Fruit fly (Drosophila melanogaster) whole organism, prepupa: Measurements from ENCODE around the gene SecCl.

Experiments used
- Blimp-1 ChIP-seq: fragments of 200-800 bp; sonication (Bioruptor generic); optimal IDR thresholded peaks from 3 replicates; lab custom pipeline; 2017; ENCODE audit warnings: missing biosample characterization, missing genetic modification characterization, mild to moderate bottlenecking, moderate library complexity, missing genetic modification reagents
- CG10669 ChIP-seq: fragments of 200-800 bp; sonication (Bioruptor generic); optimal IDR thresholded peaks from 3 replicates; lab custom pipeline; 2018; ENCODE audit warnings: missing biosample characterization, mild to moderate bottlenecking, missing genetic modification characterization, moderate library complexity
- CG11294 ChIP-seq: fragments of 200-800 bp; sonication (Bioruptor generic); IDR thresholded peaks from 2 replicates; pipeline ENCODE4 v1.3.6; 2022; ENCODE audit warnings: missing biosample characterization, missing genetic modification characterization
- CG11762 ChIP-seq: fragments of 200-800 bp; sonication (Bioruptor generic); optimal IDR thresholded peaks from 3 replicates; lab custom pipeline; 2016; ENCODE audit warnings: missing biosample characterization, missing genetic modification characterization; ENCODE audit not compliant: insufficient read depth
- CG11902 ChIP-seq: fragments of 200-800 bp; sonication (Bioruptor generic); optimal IDR thresholded peaks from 3 replicates; lab custom pipeline; 2016; ENCODE audit warnings: missing biosample characterization, missing genetic modification characterization
- CG1621 ChIP-seq: fragments of 200-800 bp; sonication (Bioruptor generic); optimal IDR thresholded peaks from 3 replicates; lab custom pipeline; 2018; ENCODE audit warnings: missing biosample characterization, mild to moderate bottlenecking, missing genetic modification characterization
- CG3032 ChIP-seq: fragments of 200-800 bp; optimal IDR thresholded peaks from 2 replicates; lab custom pipeline; 2019; ENCODE audit warnings: missing biosample characterization, mild to moderate bottlenecking, missing genetic modification characterization, moderate library complexity
- CG31627 ChIP-seq: fragments of 200-800 bp; sonication (Bioruptor generic); optimal IDR thresholded peaks from 3 replicates; lab custom pipeline; 2016; ENCODE audit warnings: missing biosample characterization, missing genetic modification characterization
- CG32006 ChIP-seq: fragments of 200-800 bp; sonication (Bioruptor generic); optimal IDR thresholded peaks from 3 replicates; lab custom pipeline; 2017; ENCODE audit warnings: missing biosample characterization, mild to moderate bottlenecking, missing genetic modification characterization
- CG34406 ChIP-seq: fragments of 200-800 bp; sonication (Bioruptor generic); optimal IDR thresholded peaks from 3 replicates; lab custom pipeline; 2016; ENCODE audit warnings: missing biosample characterization, missing genetic modification characterization
- CG3919 ChIP-seq: fragments of 200-800 bp; sonication (Bioruptor generic); optimal IDR thresholded peaks from 3 replicates; lab custom pipeline; 2016; ENCODE audit warnings: missing biosample characterization, missing genetic modification characterization
- CG6163 ChIP-seq: fragments of 200-800 bp; sonication (Bioruptor generic); IDR thresholded peaks from 3 replicates; pipeline ENCODE4 v1.3.6; 2022; ENCODE audit warnings: missing biosample characterization, missing genetic modification characterization
- CG6792 ChIP-seq: fragments of 200-800 bp; sonication (Bioruptor generic); optimal IDR thresholded peaks from 3 replicates; lab custom pipeline; 2016; ENCODE audit warnings: missing biosample characterization, missing genetic modification characterization
- CG6808 ChIP-seq: fragments of 200-800 bp; sonication (Bioruptor generic); optimal IDR thresholded peaks from 3 replicates; lab custom pipeline; 2017; ENCODE audit warnings: missing biosample characterization, missing genetic modification characterization, mild to moderate bottlenecking, moderate library complexity, missing genetic modification reagents
- CG8119 ChIP-seq: fragments of 200-800 bp; sonication (Bioruptor generic); IDR thresholded peaks from 3 replicates; pipeline ENCODE4 v1.3.6; 2022; ENCODE audit warnings: missing biosample characterization, missing genetic modification characterization
- CG8319 ChIP-seq: fragments of 200-800 bp; sonication (Bioruptor generic); optimal IDR thresholded peaks from 3 replicates; lab custom pipeline; 2016; ENCODE audit warnings: missing biosample characterization, missing genetic modification characterization
- CG8632 ChIP-seq: fragments of 200-800 bp; sonication (Bioruptor generic); optimal IDR thresholded peaks from 3 replicates; lab custom pipeline; 2016; ENCODE audit warnings: missing biosample characterization, missing genetic modification characterization
- CG9139 ChIP-seq: fragments of 200-800 bp; sonication (Bioruptor generic); optimal IDR thresholded peaks from 3 replicates; lab custom pipeline; 2017; ENCODE audit warnings: missing biosample characterization, mild to moderate bottlenecking, missing genetic modification characterization
- Eip75B ChIP-seq: fragments of 200-800 bp; sonication (Bioruptor generic); optimal IDR thresholded peaks from 3 replicates; lab custom pipeline; 2016; ENCODE audit warnings: missing biosample characterization, missing genetic modification characterization
- Eip78C ChIP-seq: fragments of 200-800 bp; sonication (Bioruptor generic); peaks from one replicate; lab custom pipeline; 2016; ENCODE audit warnings: missing biosample characterization, missing genetic modification characterization
- Eip93F ChIP-seq: fragments of 200-800 bp; sonication (Bioruptor generic); optimal IDR thresholded peaks from 2 replicates; lab custom pipeline; 2016; ENCODE audit warnings: missing biosample characterization, mild to moderate bottlenecking, missing genetic modification characterization
- Ets21C ChIP-seq: fragments of 200-800 bp; sonication (Bioruptor generic); optimal IDR thresholded peaks from 3 replicates; lab custom pipeline; 2016; ENCODE audit warnings: missing biosample characterization, missing genetic modification characterization
- Ets96B ChIP-seq: fragments of 200-800 bp; optimal IDR thresholded peaks from 2 replicates; lab custom pipeline; 2019; ENCODE audit warnings: missing biosample characterization, mild to moderate bottlenecking, missing genetic modification characterization, moderate library complexity
- Gug ChIP-seq: fragments of 200-800 bp; sonication (Bioruptor generic); IDR thresholded peaks from 2 replicates; pipeline ENCODE4 v1.3.6; 2022; ENCODE audit warnings: missing biosample characterization, missing genetic modification characterization
- Hr39 ChIP-seq: fragments of 200-800 bp; sonication (Bioruptor generic); optimal IDR thresholded peaks from 2 replicates; lab custom pipeline; 2016; ENCODE audit warnings: missing biosample characterization, missing genetic modification characterization
- Hr4 ChIP-seq: fragments of 200-800 bp; sonication (Bioruptor generic); optimal IDR thresholded peaks from 3 replicates; lab custom pipeline; 2016; ENCODE audit warnings: missing biosample characterization, missing genetic modification characterization
- Lpt ChIP-seq: fragments of 200-800 bp; sonication (Bioruptor generic); optimal IDR thresholded peaks from 3 replicates; lab custom pipeline; 2016; ENCODE audit warnings: missing biosample characterization, missing genetic modification characterization
- Met ChIP-seq: fragments of 200-800 bp; sonication (Bioruptor generic); optimal IDR thresholded peaks from 3 replicates; lab custom pipeline; 2016; ENCODE audit warnings: missing biosample characterization, missing genetic modification characterization
- OdsH ChIP-seq: fragments of 200-800 bp; sonication (Bioruptor generic); optimal IDR thresholded peaks from 3 replicates; lab custom pipeline; 2016; ENCODE audit warnings: missing biosample characterization, missing genetic modification characterization
- Sox102F ChIP-seq: fragments of 200-800 bp; sonication (Bioruptor generic); optimal IDR thresholded peaks from 2 replicates; lab custom pipeline; 2016; ENCODE audit warnings: missing biosample characterization, mild to moderate bottlenecking, missing genetic modification characterization
- Sox14 ChIP-seq: fragments of 200-800 bp; sonication (Bioruptor generic); optimal IDR thresholded peaks from 3 replicates; lab custom pipeline; 2016; ENCODE audit warnings: missing biosample characterization, missing genetic modification characterization
- Sox15 ChIP-seq: fragments of 200-800 bp; sonication (Bioruptor generic); optimal IDR thresholded peaks from 3 replicates; lab custom pipeline; 2016; ENCODE audit warnings: missing biosample characterization, missing genetic modification characterization
- achi ChIP-seq: fragments of 200-800 bp; sonication (Bioruptor generic); optimal IDR thresholded peaks from 3 replicates; lab custom pipeline; 2016; ENCODE audit warnings: missing biosample characterization, missing genetic modification characterization
- acj6 ChIP-seq: fragments of 200-800 bp; sonication (Bioruptor generic); optimal IDR thresholded peaks from 3 replicates; lab custom pipeline; 2016; ENCODE audit warnings: missing biosample characterization, missing genetic modification characterization
- cyc ChIP-seq: fragments of 200-800 bp; sonication (Bioruptor generic); optimal IDR thresholded peaks from 3 replicates; lab custom pipeline; 2016; ENCODE audit warnings: missing biosample characterization, missing genetic modification characterization
- eg ChIP-seq: fragments of 200-800 bp; sonication (Bioruptor generic); IDR thresholded peaks from 3 replicates; pipeline ENCODE4 v1.3.6; 2022; ENCODE audit warnings: missing biosample characterization, missing genetic modification characterization
- esn ChIP-seq: fragments of 200-800 bp; sonication (Bioruptor generic); optimal IDR thresholded peaks from 2 replicates; lab custom pipeline; 2016; ENCODE audit warnings: missing biosample characterization, mild to moderate bottlenecking, missing genetic modification characterization, moderate library complexity
- fd59A ChIP-seq: fragments of 200-800 bp; sonication (Bioruptor generic); optimal IDR thresholded peaks from 2 replicates; lab custom pipeline; 2017; ENCODE audit warnings: missing biosample characterization, mild to moderate bottlenecking, missing genetic modification characterization, missing genetic modification reagents
- fd85E ChIP-seq: fragments of 200-800 bp; sonication (Bioruptor generic); optimal IDR thresholded peaks from 3 replicates; lab custom pipeline; 2016; ENCODE audit warnings: missing biosample characterization, missing genetic modification characterization
- lz ChIP-seq: fragments of 200-800 bp; sonication (Bioruptor generic); optimal IDR thresholded peaks from 3 replicates; lab custom pipeline; 2016; ENCODE audit warnings: missing biosample characterization, missing genetic modification characterization
- net ChIP-seq: fragments of 200-800 bp; sonication (Bioruptor generic); optimal IDR thresholded peaks from 3 replicates; lab custom pipeline; 2016; ENCODE audit warnings: missing biosample characterization, missing genetic modification characterization
- pdm3 ChIP-seq: fragments of 200-800 bp; sonication (Bioruptor generic); optimal IDR thresholded peaks from 3 replicates; lab custom pipeline; 2016; ENCODE audit warnings: missing biosample characterization, missing genetic modification characterization
- spab ChIP-seq: fragments of 200-800 bp; sonication (Bioruptor generic); optimal IDR thresholded peaks from 2 replicates; lab custom pipeline; 2017; ENCODE audit warnings: missing biosample characterization, mild to moderate bottlenecking, missing genetic modification characterization, missing genetic modification reagents
- ss ChIP-seq, 2 experiments: fragments of 200-800 bp; sonication (Bioruptor generic); optimal IDR thresholded peaks; 2 replicates in 1 of 2; 3 replicates in 1 of 2; lab custom pipeline; 2017 to 2018; ENCODE audit warnings: mild to moderate bottlenecking in 2 of 2, missing biosample characterization in 2 of 2, missing genetic modification characterization in 2 of 2, moderate library complexity in 1 of 2
- svp ChIP-seq: fragments of 200-800 bp; sonication (Bioruptor generic); peaks from one replicate; lab custom pipeline; 2016; ENCODE audit warnings: missing biosample characterization, missing genetic modification characterization
- topi ChIP-seq: fragments of 200-800 bp; sonication (Bioruptor generic); optimal IDR thresholded peaks from 3 replicates; lab custom pipeline; 2016; ENCODE audit warnings: missing biosample characterization, missing genetic modification characterization
- vri ChIP-seq: fragments of 200-800 bp; sonication (Bioruptor generic); optimal IDR thresholded peaks from 3 replicates; lab custom pipeline; 2016; ENCODE audit warnings: missing biosample characterization, mild to moderate bottlenecking, missing genetic modification characterization

SecCl gene

DNA sequence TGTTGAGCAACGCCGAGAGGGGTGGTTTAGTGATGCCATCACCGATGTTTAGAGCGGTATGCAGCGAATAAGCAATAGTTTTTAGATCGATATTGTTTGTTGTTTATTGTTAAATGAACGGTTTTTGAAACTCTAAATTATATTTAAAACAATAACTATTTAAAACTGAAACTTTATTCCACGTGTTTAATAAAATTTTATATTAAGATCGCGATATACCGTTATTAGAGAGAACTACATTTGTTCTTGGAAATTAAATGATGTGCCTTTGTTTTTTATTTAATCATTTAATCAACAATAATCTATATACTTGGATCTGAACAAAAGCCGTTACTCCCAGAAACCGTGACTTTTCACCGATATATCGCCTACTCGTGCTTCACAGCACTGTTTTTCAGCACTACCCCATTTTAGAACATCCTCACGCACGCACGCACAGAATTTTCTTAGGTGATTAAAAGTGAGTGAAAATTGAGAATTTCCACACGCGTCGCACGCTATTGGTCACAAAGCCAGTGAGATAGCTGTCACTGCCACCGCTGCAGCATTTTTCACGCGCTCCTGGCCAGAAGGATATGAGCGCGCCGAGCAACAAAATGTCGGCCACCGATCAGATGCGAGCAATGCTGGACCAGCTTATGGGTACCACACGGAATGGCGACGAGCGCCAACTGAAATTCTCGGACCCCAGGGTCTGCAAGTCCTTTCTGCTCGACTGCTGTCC lies 44.1 kb downstream of the SecCl start, which contains the start of the genes U4-U6-60K and CG7564:
Gene U4-U6-60K, minus strand, starts transcription at position 20 of the 724 bp plus-strand sequence.
Gene CG7564, plus strand, starts transcription at position 406 of the 724 bp plus-strand sequence.
- peak; percentile 64 for TF ChIP-seq Eip93F
- no peak for TF ChIP-seq vri (GFP tag; lab: Kevin White, UChicago)
- TF ChIP-seq CG11902 (GFP tag; lab: Kevin White, UChicago): peak; percentile 26
- peak; percentile 69 for TF ChIP-seq CG6808
- peak; percentile 42 for TF ChIP-seq CG8319 (GFP tag; lab: Kevin White, UChicago)
- TF ChIP-seq ss (GFP tag; optimal IDR thresholded peaks at IDR 0.05; lab: Kevin White, UChicago): no peak
- peak; percentile 47 for TF ChIP-seq CG34406 (GFP tag; lab: Kevin White, UChicago)
- no peak for TF ChIP-seq CG10669
- TF ChIP-seq CG1621 (tag; lab: Kevin White, UChicago): no peak
- peak; percentile 33 for TF ChIP-seq net (GFP tag; lab: Kevin White, UChicago)
- peak; percentile 78 for TF ChIP-seq Eip78C (GFP tag; lab: Kevin White, UChicago)
- TF ChIP-seq Blimp-1: no peak
- peak; percentile 43 for TF ChIP-seq fd85E (GFP tag; lab: Kevin White, UChicago)
- TF ChIP-seq svp: peak; percentile 56
- TF ChIP-seq Eip75B: no peak
- peak; percentile 69 for TF ChIP-seq Hr39 (GFP tag; lab: Kevin White, UChicago)
- TF ChIP-seq Gug (GFP tag; lab: Robert Waterston, UW): peak; percentile 29; the same call in 1 of the 2 replicates
- peak; percentile 51 for TF ChIP-seq CG8632
- peak; percentile 45 for TF ChIP-seq Sox15 (GFP tag; lab: Kevin White, UChicago)
- TF ChIP-seq Sox14 (GFP tag; lab: Kevin White, UChicago): peak; percentile 69
- peak; percentile 60 for TF ChIP-seq lz
- peak; percentile 65 for TF ChIP-seq CG3919 (GFP tag; lab: Kevin White, UChicago)
- TF ChIP-seq CG6163 (GFP tag; lab: Robert Waterston, UW): 0 out of 3 replicates have a peak, but pooled peaks have one; percentile 28
- TF ChIP-seq spab (GFP tag; lab: Kevin White, UChicago): no peak
- peak; percentile 60 for TF ChIP-seq OdsH (GFP tag; lab: Kevin White, UChicago)
- peak; percentile 57 for TF ChIP-seq CG3032 (tag; lab: Kevin White, UChicago)
- TF ChIP-seq acj6 (GFP tag; lab: Kevin White, UChicago): peak; percentile 63
- peak; percentile 31 for TF ChIP-seq fd59A (GFP tag; lab: Kevin White, UChicago)
- peak; percentile 62 for TF ChIP-seq Hr4
- TF ChIP-seq CG32006 (GFP tag; lab: Kevin White, UChicago): peak; percentile 61
- TF ChIP-seq CG6792 (GFP tag; lab: Kevin White, UChicago): peak; percentile 39
- TF ChIP-seq Lpt (GFP tag; lab: Kevin White, UChicago): peak; percentile 30
- TF ChIP-seq pdm3 (GFP tag; lab: Kevin White, UChicago): peak; percentile 69
- no peak for TF ChIP-seq CG9139 (GFP tag; lab: Kevin White, UChicago)
- peak; percentile 75 for TF ChIP-seq topi
- 0 out of 2 replicates have a peak, but pooled peaks have one; percentile 21 for TF ChIP-seq CG11294 (GFP tag; lab: Robert Waterston, UW)
- peak; percentile 71 for TF ChIP-seq cyc (GFP tag; lab: Kevin White, UChicago)
- TF ChIP-seq CG31627: peak; percentile 68
- TF ChIP-seq Met (GFP tag; lab: Kevin White, UChicago): no peak
- peak; percentile 59 for TF ChIP-seq achi
- TF ChIP-seq CG8119 (GFP tag; lab: Robert Waterston, UW): no peak
- peak; percentile 16 for TF ChIP-seq Ets96B
- TF ChIP-seq eg (GFP tag; lab: Robert Waterston, UW): no peak; the same call in 2 of the 3 replicates
- TF ChIP-seq esn (GFP tag; lab: Kevin White, UChicago): peak; percentile 71
- peak; percentile 10 for TF ChIP-seq Ets21C (GFP tag; lab: Kevin White, UChicago)
- TF ChIP-seq CG11762: peak; percentile 7
- no peak for TF ChIP-seq Sox102F
